Worm (Caenorhabditis elegans): ENCODE measurements around the gene glt-3.

- TF ChIP-seq snpc-4 (tag; optimal IDR thresholded peaks at IDR 0.05) (no peak), nhr-25 (tag; optimal IDR thresholded peaks at IDR 0.05) (no peak), nhr-28 (tag; optimal IDR thresholded peaks at IDR 0.05) (no peak), elt-3 (tag; optimal IDR thresholded peaks at IDR 0.05) (no peak), pqm-1 (tag; optimal IDR thresholded peaks at IDR 0.05) (no peak)
Observed at ce11 chrIV:10095171-10095570, 34.9 kb upstream of the glt-3 start, which contains the start of the genes C04G2.5 and msp-36.
